Fruit fly (Drosophila melanogaster) whole organism, embryonic: ENCODE measurements around the gene Mettl5.

Experiments used
- Ada2b ChIP-seq: fragments of 200-800 bp; sonication (Bioruptor generic); IDR thresholded peaks from 2 replicates; pipeline ENCODE4 v1.3.6; 2022; ENCODE audit warnings: missing biosample characterization, missing genetic modification characterization
- Antp ChIP-seq: fragments of 200-800 bp; sonication (Bioruptor generic); optimal IDR thresholded peaks from 3 replicates; lab custom pipeline; 2016; ENCODE audit warnings: missing biosample characterization, missing genetic modification characterization
- Bdp1 ChIP-seq: fragments of 200-800 bp; sonication (Bioruptor generic); optimal IDR thresholded peaks from 3 replicates; lab custom pipeline; 2016; ENCODE audit warnings: missing biosample characterization, missing genetic modification characterization
- CG10565 ChIP-seq: fragments of 200-800 bp; sonication (Bioruptor generic); optimal IDR thresholded peaks from 3 replicates; lab custom pipeline; 2016; ENCODE audit warnings: missing biosample characterization, mild to moderate bottlenecking, missing genetic modification characterization
- CG12942 ChIP-seq: fragments of 200-800 bp; sonication (Bioruptor generic); optimal IDR thresholded peaks from 3 replicates; lab custom pipeline; 2016; ENCODE audit warnings: missing biosample characterization, missing genetic modification characterization
- CG13894 ChIP-seq: fragments of 200-800 bp; sonication (Bioruptor generic); optimal IDR thresholded peaks from 3 replicates; lab custom pipeline; 2018; ENCODE audit warnings: missing biosample characterization, mild to moderate bottlenecking, missing genetic modification characterization, moderate library complexity
- CG15479 ChIP-seq: fragments of 200-800 bp; sonication (Bioruptor generic); optimal IDR thresholded peaks from 3 replicates; lab custom pipeline; 2019; ENCODE audit warnings: missing biosample characterization, mild to moderate bottlenecking, missing genetic modification characterization, moderate library complexity
- CG17385 ChIP-seq: fragments of 200-800 bp; sonication (Bioruptor generic); optimal IDR thresholded peaks from 3 replicates; lab custom pipeline; 2018; ENCODE audit warnings: missing biosample characterization, mild to moderate bottlenecking, missing genetic modification characterization
- CG18011 ChIP-seq: fragments of 200-800 bp; sonication (Bioruptor generic); optimal IDR thresholded peaks from 2 replicates; lab custom pipeline; 2017; ENCODE audit warnings: missing biosample characterization, missing genetic modification characterization, mild to moderate bottlenecking, moderate library complexity, missing genotype
- CG18599 ChIP-seq: fragments of 200-800 bp; sonication (Bioruptor generic); optimal IDR thresholded peaks from 3 replicates; lab custom pipeline; 2017; ENCODE audit warnings: missing biosample characterization, missing genetic modification characterization, mild to moderate bottlenecking, moderate library complexity, missing genetic modification reagents
- CG18764 ChIP-seq: fragments of 200-800 bp; sonication (Bioruptor generic); optimal IDR thresholded peaks from 3 replicates; lab custom pipeline; 2016; ENCODE audit warnings: missing biosample characterization, missing genetic modification characterization
- CG2116 ChIP-seq: fragments of 200-800 bp; sonication (Bioruptor generic); optimal IDR thresholded peaks from 3 replicates; lab custom pipeline; 2018; ENCODE audit warnings: missing biosample characterization, mild to moderate bottlenecking, missing genetic modification characterization
- CG2199 ChIP-seq: fragments of 200-800 bp; sonication (Bioruptor generic); IDR thresholded peaks from 3 replicates; pipeline ENCODE4 v1.3.6; 2022; ENCODE audit warnings: missing biosample characterization, missing genetic modification characterization
- CG2875 ChIP-seq: fragments of 200-800 bp; sonication (Bioruptor generic); optimal IDR thresholded peaks from 2 replicates; lab custom pipeline; 2017; ENCODE audit warnings: missing biosample characterization, mild to moderate bottlenecking, missing genetic modification characterization, missing genetic modification reagents
- CG42726 ChIP-seq: fragments of 200-800 bp; sonication (Bioruptor generic); IDR thresholded peaks from 2 replicates; pipeline ENCODE4 v1.3.6; 2022; ENCODE audit warnings: missing biosample characterization, missing genetic modification characterization; ENCODE audit not compliant: partially characterized antibody
- CG4282 ChIP-seq: fragments of 200-800 bp; sonication (Bioruptor generic); optimal IDR thresholded peaks from 2 replicates; lab custom pipeline; 2016; ENCODE audit warnings: missing biosample characterization, missing genetic modification characterization
- CG43689 ChIP-seq: fragments of 200-800 bp; sonication (Bioruptor generic); IDR thresholded peaks from 2 replicates; pipeline ENCODE4 v1.3.6; 2022; ENCODE audit warnings: missing biosample characterization, missing genetic modification characterization
- CG4854 ChIP-seq: fragments of 200-800 bp; sonication (Bioruptor generic); optimal IDR thresholded peaks from 2 replicates; lab custom pipeline; 2016; ENCODE audit warnings: missing biosample characterization, missing genetic modification characterization, inconsistent platforms
- CG6765 ChIP-seq: fragments of 200-800 bp; sonication (Bioruptor generic); optimal IDR thresholded peaks from 3 replicates; lab custom pipeline; 2017; ENCODE audit warnings: missing biosample characterization, mild to moderate bottlenecking, missing genetic modification characterization
- CG7987 ChIP-seq: fragments of 200-800 bp; sonication (Bioruptor generic); optimal IDR thresholded peaks from 2 replicates; lab custom pipeline; 2018; ENCODE audit warnings: missing biosample characterization, mild to moderate bottlenecking, missing genetic modification characterization, moderate library complexity
- CG9437 ChIP-seq: fragments of 200-800 bp; sonication (Bioruptor generic); optimal IDR thresholded peaks from 2 replicates; lab custom pipeline; 2018; ENCODE audit warnings: missing biosample characterization, mild to moderate bottlenecking, missing genetic modification characterization
- Fer3 ChIP-seq: fragments of 200-800 bp; sonication (Bioruptor generic); optimal IDR thresholded peaks from 2 replicates; lab custom pipeline; 2018; ENCODE audit warnings: missing biosample characterization, mild to moderate bottlenecking, missing genetic modification characterization, moderate library complexity
- H15 ChIP-seq: fragments of 200-800 bp; sonication (Bioruptor generic); IDR thresholded peaks from 3 replicates; pipeline ENCODE4 v1.3.6; 2022; ENCODE audit warnings: missing biosample characterization, missing genetic modification characterization
- HLH54F ChIP-seq: fragments of 200-800 bp; sonication (Bioruptor generic); optimal IDR thresholded peaks from 3 replicates; lab custom pipeline; 2016; ENCODE audit warnings: missing biosample characterization, missing genetic modification characterization
- Hr3 ChIP-seq: fragments of 200-800 bp; sonication (Bioruptor generic); optimal IDR thresholded peaks from 3 replicates; lab custom pipeline; 2016; ENCODE audit warnings: missing biosample characterization, missing genetic modification characterization
- Hr51 ChIP-seq, 2 experiments: fragments of 200-800 bp; sonication (Bioruptor generic); optimal IDR thresholded peaks; 2 replicates in 1 of 2; 3 replicates in 1 of 2; lab custom pipeline; 2016 to 2018; ENCODE audit warnings: missing biosample characterization in 2 of 2, missing genetic modification characterization in 2 of 2, mild to moderate bottlenecking in 1 of 2, moderate library complexity in 1 of 2
- Max ChIP-seq: fragments of 200-800 bp; sonication (Bioruptor generic); optimal IDR thresholded peaks from 2 replicates; lab custom pipeline; 2016; ENCODE audit warnings: missing biosample characterization, mild to moderate bottlenecking, missing genetic modification characterization
- Spps ChIP-seq: fragments of 200-800 bp; sonication (Bioruptor generic); optimal IDR thresholded peaks from 2 replicates; lab custom pipeline; 2018; ENCODE audit warnings: missing biosample characterization, mild to moderate bottlenecking, missing genetic modification characterization
- Xbp1 ChIP-seq: fragments of 200-800 bp; sonication (Bioruptor generic); optimal IDR thresholded peaks from 3 replicates; lab custom pipeline; 2016; ENCODE audit warnings: missing biosample characterization, mild to moderate bottlenecking, missing genetic modification characterization
- ase ChIP-seq: fragments of 200-800 bp; sonication (Bioruptor generic); IDR thresholded peaks from 3 replicates; pipeline ENCODE4 v1.3.6; 2022; ENCODE audit warnings: missing biosample characterization, missing genetic modification characterization
- az2 ChIP-seq: fragments of 200-800 bp; sonication (Bioruptor generic); optimal IDR thresholded peaks from 3 replicates; lab custom pipeline; 2016; ENCODE audit warnings: missing biosample characterization, missing genetic modification characterization
- br ChIP-seq: fragments of >200 bp; optimal IDR thresholded peaks from 2 replicates; lab custom pipeline; 2017
- caup ChIP-seq: fragments of 200-800 bp; sonication (Bioruptor generic); optimal IDR thresholded peaks from 3 replicates; lab custom pipeline; 2017; ENCODE audit warnings: missing biosample characterization, mild to moderate bottlenecking, missing genetic modification characterization, moderate library complexity; ENCODE audit not compliant: severe bottlenecking
- dati ChIP-seq: fragments of 200-800 bp; sonication (Bioruptor generic); IDR thresholded peaks from 2 replicates; pipeline ENCODE4 v1.3.6; 2022; ENCODE audit warnings: missing biosample characterization, missing genetic modification characterization
- esg ChIP-seq: fragments of 200-800 bp; sonication (Bioruptor generic); conservative IDR thresholded peaks from 2 replicates; pipeline ENCODE4 v1.3.6; 2022; ENCODE audit warnings: missing biosample characterization, missing genetic modification characterization
- fd96Cb ChIP-seq: fragments of 200-800 bp; sonication (Bioruptor generic); optimal IDR thresholded peaks from 2 replicates; lab custom pipeline; 2018; ENCODE audit warnings: missing biosample characterization, mild to moderate bottlenecking, missing genetic modification characterization, moderate library complexity
- jing ChIP-seq: fragments of 200-800 bp; sonication (Bioruptor generic); optimal IDR thresholded peaks from 2 replicates; lab custom pipeline; 2018; ENCODE audit warnings: missing biosample characterization, mild to moderate bottlenecking, missing genetic modification characterization
- ken ChIP-seq: fragments of 200-800 bp; sonication (Bioruptor generic); IDR thresholded peaks from 3 replicates; pipeline ENCODE4 v1.3.6; 2022; ENCODE audit warnings: missing biosample characterization, missing genetic modification characterization
- lab ChIP-seq: fragments of 200-800 bp; sonication (Bioruptor generic); optimal IDR thresholded peaks from 3 replicates; lab custom pipeline; 2017; ENCODE audit warnings: missing biosample characterization, missing genetic modification characterization, mild to moderate bottlenecking, moderate library complexity, missing genetic modification reagents
- lov ChIP-seq, 2 experiments: fragments of 200-800 bp in 1 of 2; fragments of >200 bp in 1 of 2; sonication (Bioruptor generic) in 1 of 2; IDR thresholded peaks in 1 of 2; optimal IDR thresholded peaks in 1 of 2; 2 replicates in 1 of 2; 3 replicates in 1 of 2; pipeline versions ENCODE4 v1.3.6 to Lab custom; 2017 to 2022; ENCODE audit warnings: missing biosample characterization in 1 of 2, missing genetic modification characterization in 1 of 2
- mam ChIP-seq: fragments of 200-800 bp; sonication (Bioruptor generic); optimal IDR thresholded peaks from 3 replicates; lab custom pipeline; 2016; ENCODE audit warnings: missing biosample characterization, missing genetic modification characterization
- nerfin-1 ChIP-seq: fragments of 200-800 bp; sonication (Bioruptor generic); optimal IDR thresholded peaks from 3 replicates; lab custom pipeline; 2019; ENCODE audit warnings: missing biosample characterization, mild to moderate bottlenecking, missing genetic modification characterization, moderate library complexity
- org-1 ChIP-seq: fragments of 200-800 bp; sonication (Bioruptor generic); optimal IDR thresholded peaks from 2 replicates; lab custom pipeline; 2017; ENCODE audit warnings: missing biosample characterization, missing genetic modification characterization
- scrt ChIP-seq: fragments of 200-800 bp; sonication (Bioruptor generic); optimal IDR thresholded peaks from 2 replicates; lab custom pipeline; 2018; ENCODE audit warnings: missing biosample characterization, mild to moderate bottlenecking, missing genetic modification characterization, moderate library complexity
- sqz ChIP-seq: fragments of 200-800 bp; sonication (Bioruptor generic); optimal IDR thresholded peaks from 3 replicates; lab custom pipeline; 2018; ENCODE audit warnings: missing biosample characterization, mild to moderate bottlenecking, missing genetic modification characterization
- tll ChIP-seq, 2 experiments: fragments of 200-800 bp in 1 of 2; fragments of >200 bp in 1 of 2; sonication (Bioruptor generic) in 1 of 2; optimal IDR thresholded peaks; 2 replicates each; lab custom pipeline; 2017 to 2019; ENCODE audit warnings: missing biosample characterization in 2 of 2, missing genetic modification characterization in 2 of 2, mild to moderate bottlenecking in 1 of 2, moderate library complexity in 1 of 2
- trem ChIP-seq: fragments of 200-800 bp; optimal IDR thresholded peaks from 3 replicates; lab custom pipeline; 2019; ENCODE audit warnings: missing biosample characterization, mild to moderate bottlenecking, missing genetic modification characterization, moderate library complexity
- ttk ChIP-seq: fragments of 200-800 bp; sonication (Bioruptor generic); IDR thresholded peaks from 2 replicates; pipeline ENCODE4 v2.1.2; 2022; ENCODE audit warnings: missing biosample characterization, missing genetic modification characterization
- zf30C ChIP-seq: fragments of 200-800 bp; sonication (Bioruptor generic); optimal IDR thresholded peaks from 3 replicates; lab custom pipeline; 2018; ENCODE audit warnings: missing biosample characterization, mild to moderate bottlenecking, missing genetic modification characterization

Mettl5 gene

DNA sequence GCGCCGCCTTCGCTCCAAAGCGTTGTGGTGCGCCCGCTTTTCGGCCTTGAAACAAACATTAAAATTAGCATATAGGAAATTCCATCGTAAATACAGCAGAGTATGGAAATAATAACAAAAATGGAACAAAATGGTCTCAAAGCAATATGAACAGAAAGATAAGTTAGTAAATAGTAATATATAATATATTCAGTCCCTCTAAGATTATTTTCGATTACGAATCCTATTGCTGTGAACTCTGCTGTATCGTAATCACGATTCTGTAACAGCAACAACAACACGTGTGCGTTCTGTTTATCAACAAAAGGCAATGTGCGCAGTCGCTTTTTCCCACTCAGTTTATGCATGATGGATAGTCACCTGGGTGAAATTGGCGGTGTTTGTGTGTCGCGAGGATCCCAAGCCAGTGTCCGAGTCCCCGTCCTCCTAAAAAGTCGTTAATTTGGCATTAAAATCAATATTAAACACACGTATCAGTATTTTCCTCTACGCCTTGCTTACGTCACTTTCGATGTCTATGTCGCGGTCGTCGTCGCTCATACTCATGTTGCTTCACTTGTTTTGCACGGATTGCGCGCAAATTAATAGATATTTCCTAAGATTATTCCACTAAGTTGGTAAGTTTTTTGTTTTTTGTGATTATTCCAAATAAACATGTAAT is at the start of gene Mettl5, which contains the start of gene CG42374 (continued):
- TF ChIP-seq CG7987 (GFP tag; lab: Kevin White, UChicago) (peak; percentile 13), Bdp1 (GFP tag; lab: Kevin White, UChicago) (no peak), mam (GFP tag; lab: Kevin White, UChicago) (no peak), CG6765 (GFP tag; lab: Kevin White, UChicago) (peak; percentile 29), CG13894 (no peak), az2 (GFP tag; lab: Kevin White, UChicago) (peak; percentile 44), org-1 (GFP tag; lab: Kevin White, UChicago) (no peak), ken (GFP tag; lab: Robert Waterston, UW) (no peak), nerfin-1 (tag; lab: Kevin White, UChicago) (peak; percentile 92), Antp (GFP tag; lab: Kevin White, UChicago) (no peak), zf30C (GFP tag; lab: Kevin White, UChicago) (no peak), Spps (tag; lab: Kevin White, UChicago) (no peak), CG17385 (GFP tag; lab: Kevin White, UChicago) (peak; percentile 2), tll (GFP tag; optimal IDR thresholded peaks at IDR 0.05; lab: Kevin White, UChicago) (no peak), lab (peak; percentile 59), H15 (GFP tag; lab: Robert Waterston, UW) (no peak), CG2199 (GFP tag; lab: Robert Waterston, UW) (no peak), CG43689 (GFP tag; lab: Robert Waterston, UW) (no peak), Max (GFP tag; lab: Kevin White, UChicago) (peak; percentile 84), CG2875 (GFP tag; lab: Kevin White, UChicago) (no peak), CG18764 (GFP tag; lab: Kevin White, UChicago) (no peak), Hr3 (GFP tag; lab: Kevin White, UChicago) (peak; percentile 21), Xbp1 (GFP tag; lab: Kevin White, UChicago) (peak; percentile 26), CG10565 (no peak), lov (optimal IDR thresholded peaks at IDR 0.05; lab: Kevin White, UChicago) (no peak), lov (GFP tag; IDR thresholded peaks at IDR 0.05; lab: Robert Waterston, UW) (no peak), caup (peak; percentile 43), HLH54F (GFP tag; lab: Kevin White, UChicago) (no peak), CG4854 (GFP tag; lab: Kevin White, UChicago) (no peak), fd96Cb (peak; percentile 44), dati (no peak), trem (tag; lab: Kevin White, UChicago) (no peak), CG18011 (GFP tag; lab: Kevin White, UChicago) (peak; percentile 15), sqz (GFP tag; lab: Kevin White, UChicago) (no peak), CG42726 (GFP tag; lab: Robert Waterston, UW) (no peak), CG12942 (GFP tag; lab: Kevin White, UChicago) (no peak), ttk (GFP tag; lab: Robert Waterston, UW) (no peak), CG18599 (GFP tag; lab: Kevin White, UChicago) (peak; percentile 45), ase (GFP tag; lab: Robert Waterston, UW) (0 out of 3 replicates have a peak, but pooled peaks have one; percentile 50), Hr51 (GFP tag; optimal IDR thresholded peaks at IDR 0.05; lab: Kevin White, UChicago) (peak in 1 of 2 experiments; percentile 60), scrt (GFP tag; lab: Kevin White, UChicago) (peak; percentile 38), esg (peak; percentile 37), CG2116 (GFP tag; lab: Kevin White, UChicago) (no peak), CG15479 (GFP tag; lab: Kevin White, UChicago) (no peak), Ada2b (peak; percentile 22; the same call in 1 of the 2 replicates), Fer3 (tag; lab: Kevin White, UChicago) (peak; percentile 45), CG4282 (GFP tag; lab: Kevin White, UChicago) (no peak), jing (GFP tag; lab: Kevin White, UChicago) (no peak), br (lab: Kevin White, UChicago) (no peak), CG9437 (GFP tag; lab: Kevin White, UChicago) (no peak)
